Fruit fly (Drosophila melanogaster): ENCODE results near the gene CG16986.

The CG16986 gene

dm6 chr3L:2584119-2584805 lies 15.9 kb upstream of the CG16986 start (continued):
- TF ChIP-seq CG4424 (GFP tag; optimal IDR thresholded peaks at IDR 0.05) (peak; percentile 75), CG11696 (GFP tag; IDR thresholded peaks at IDR 0.05) (peak; percentile 93), pb (GFP tag; optimal IDR thresholded peaks at IDR 0.05) (peak; percentile 65), CG7963 (GFP tag; IDR thresholded peaks at IDR 0.05; ENCODE audit: partially characterized antibody) (no peak), CG11695 (GFP tag; IDR thresholded peaks at IDR 0.05) (peak; percentile 88), B-H2 (GFP tag; optimal IDR thresholded peaks at IDR 0.05) (no peak), CG6654 (GFP tag; optimal IDR thresholded peaks at IDR 0.05) (peak; percentile 56), CG9215 (GFP tag; IDR thresholded peaks at IDR 0.05) (peak; percentile 66), CG7556 (GFP tag; optimal IDR thresholded peaks at IDR 0.05) (peak; percentile 92), eve (GFP tag; optimal IDR thresholded peaks at IDR 0.05) (peak in 1 of 2 experiments; percentile 95), CG34422 (GFP tag; IDR thresholded peaks at IDR 0.05) (peak; percentile 59; the same call in 1 of the 3 replicates), CG11093 (GFP tag; IDR thresholded peaks at IDR 0.05) (peak; percentile 58; the same call in 2 of the 3 replicates), CG43689 (GFP tag; IDR thresholded peaks at IDR 0.05) (peak; percentile 9; the same call in 1 of the 2 replicates), CG6254 (GFP tag; optimal IDR thresholded peaks at IDR 0.05) (peak; percentile 58), CG15479 (GFP tag; optimal IDR thresholded peaks at IDR 0.05) (no peak), Sin3A (optimal IDR thresholded peaks at IDR 0.05) (no peak), CG33557 (GFP tag; optimal IDR thresholded peaks at IDR 0.05) (peak; percentile 64), CG7839 (tag; optimal IDR thresholded peaks at IDR 0.05) (peak; percentile 90), CG17385 (GFP tag; optimal IDR thresholded peaks at IDR 0.05) (peak; percentile 88), CG13287 (GFP tag; IDR thresholded peaks at IDR 0.05; ENCODE audit: partially characterized antibody) (0 out of 2 replicates have a peak, but pooled peaks have one; percentile 18), ranshi (GFP tag; IDR thresholded peaks at IDR 0.05) (no peak), ERR (GFP tag; optimal IDR thresholded peaks at IDR 0.05) (peak; percentile 64), CG4404 (GFP tag; IDR thresholded peaks at IDR 0.05) (peak; percentile 35), CG16813 (GFP tag; IDR thresholded peaks at IDR 0.05; ENCODE audit: partially characterized antibody) (no peak), Ssrp (tag; optimal IDR thresholded peaks at IDR 0.05) (peak; percentile 78), p53 (GFP tag; optimal IDR thresholded peaks at IDR 0.05) (no peak), zf30C (GFP tag; optimal IDR thresholded peaks at IDR 0.05) (no peak), abd-A (tag; optimal IDR thresholded peaks at IDR 0.05) (peak; percentile 77), pfk (GFP tag; optimal IDR thresholded peaks at IDR 0.05) (no peak), CG34224 (GFP tag; IDR thresholded peaks at IDR 0.05; ENCODE audit: partially characterized antibody) (no peak), Lpt (GFP tag; optimal IDR thresholded peaks at IDR 0.05) (no peak), disco-r (GFP tag; optimal IDR thresholded peaks at IDR 0.05) (peak; percentile 76), CG13894 (tag; optimal IDR thresholded peaks at IDR 0.05) (peak; percentile 50), br (optimal IDR thresholded peaks at IDR 0.05) (no peak), sob (GFP tag; IDR thresholded peaks at IDR 0.05) (peak; percentile 47), Antp (GFP tag; optimal IDR thresholded peaks at IDR 0.05) (peak; percentile 71), kah (GFP tag; optimal IDR thresholded peaks at IDR 0.05) (peak; percentile 60), GATAe (GFP tag; conservative IDR thresholded peaks at IDR 0.05) (no peak), ftz-f1 (GFP tag; optimal IDR thresholded peaks at IDR 0.05) (no peak), sd (tag; optimal IDR thresholded peaks at IDR 0.05) (peak; percentile 19), Dbx (GFP tag; IDR thresholded peaks at IDR 0.05) (no peak), pzg (GFP tag; optimal IDR thresholded peaks at IDR 0.05) (peak; percentile 7), seq (GFP tag; IDR thresholded peaks at IDR 0.05) (peak; percentile 82), wor (GFP tag; IDR thresholded peaks at IDR 0.05) (peak; percentile 65), wdn (GFP tag; IDR thresholded peaks at IDR 0.05) (0 out of 2 replicates have a peak, but pooled peaks have one; percentile 22), CG15073 (GFP tag; optimal IDR thresholded peaks at IDR 0.05) (peak; percentile 58), HLHmδ (GFP tag; optimal IDR thresholded peaks at IDR 0.05) (no peak), CG30403 (GFP tag; optimal IDR thresholded peaks at IDR 0.05) (peak; percentile 87), CG2678 (tag; optimal IDR thresholded peaks at IDR 0.05) (peak; percentile 93), CG11504 (tag; optimal IDR thresholded peaks at IDR 0.05) (peak; percentile 90)

Measured in whole organism, embryonic.